Worm (Caenorhabditis elegans) whole organism, L2 larva: ENCODE results near the gene dpy-18.

Experiments used
- C34F6.9 ChIP-seq: fragments of 150-350 bp; optimal IDR thresholded peaks from 2 replicates; lab custom pipeline; 2014; ENCODE audit warnings: missing biosample characterization, missing genetic modification characterization
- F13H6.1 ChIP-seq: sonication (generic microtip); optimal IDR thresholded peaks from 2 replicates; lab custom pipeline; 2016; ENCODE audit warnings: missing genetic modification characterization, missing compliant biosample characterization
- Y55F3AM.14 ChIP-seq: fragments of 200-800 bp; sonication (Bioruptor generic); optimal IDR thresholded peaks from 2 replicates; lab custom pipeline; 2018; ENCODE audit warnings: mild to moderate bottlenecking, missing genetic modification characterization, missing compliant biosample characterization
- ZK546.5 ChIP-seq: sonication (generic microtip); optimal IDR thresholded peaks from 2 replicates; lab custom pipeline; 2017; ENCODE audit warnings: missing biosample characterization, missing genetic modification characterization
- alr-1 ChIP-seq: fragments of 150-350 bp; optimal IDR thresholded peaks from 2 replicates; lab custom pipeline; 2014; ENCODE audit warnings: missing biosample characterization, missing genetic modification characterization
- aly-2 ChIP-seq: fragments of 150-350 bp; optimal IDR thresholded peaks from 2 replicates; lab custom pipeline; 2014; ENCODE audit warnings: missing biosample characterization, missing genetic modification characterization
- ama-1 ChIP-seq: fragments of 150-350 bp; optimal IDR thresholded peaks from 2 replicates; lab custom pipeline; 2018; ENCODE audit warnings: inconsistent platforms
- blmp-1 ChIP-seq: sonication (generic microtip); optimal IDR thresholded peaks from 2 replicates; lab custom pipeline; 2017; ENCODE audit warnings: missing genetic modification characterization, mild to moderate bottlenecking, missing compliant biosample characterization, antibody characterized with exemption, moderate library complexity; ENCODE audit not compliant: insufficient read depth
- crh-2 ChIP-seq: sonication (generic microtip); optimal IDR thresholded peaks from 2 replicates; lab custom pipeline; 2017; ENCODE audit warnings: missing biosample characterization, missing genetic modification characterization
- dmd-4 ChIP-seq: sonication (generic microtip); optimal IDR thresholded peaks from 2 replicates; lab custom pipeline; 2017; ENCODE audit warnings: missing biosample characterization, missing genetic modification characterization
- egl-27 ChIP-seq: sonication (generic microtip); optimal IDR thresholded peaks from 3 replicates; lab custom pipeline; 2017; ENCODE audit warnings: missing biosample characterization, missing genetic modification reagents, missing genetic modification characterization
- elt-1 ChIP-seq: fragments of 150-350 bp; optimal IDR thresholded peaks from 2 replicates; lab custom pipeline; 2014; ENCODE audit warnings: missing biosample characterization, missing genetic modification characterization
- fos-1 ChIP-seq: fragments of 150-350 bp; optimal IDR thresholded peaks from 2 replicates; lab custom pipeline; 2014; ENCODE audit warnings: missing biosample characterization, missing genetic modification characterization
- gmeb-1 ChIP-seq: fragments of 150-350 bp; optimal IDR thresholded peaks from 2 replicates; lab custom pipeline; 2014; ENCODE audit warnings: missing biosample characterization, missing genetic modification characterization
- lin-11 ChIP-seq: fragments of 150-350 bp; sonication (generic microtip); optimal IDR thresholded peaks from 2 replicates; lab custom pipeline; 2014; ENCODE audit warnings: missing biosample characterization, missing genetic modification characterization, inconsistent platforms, mixed read lengths
- lin-13 ChIP-seq: fragments of 150-350 bp; optimal IDR thresholded peaks from 2 replicates; lab custom pipeline; 2014; ENCODE audit warnings: missing biosample characterization, missing genetic modification reagents, missing genetic modification characterization
- lsy-2 ChIP-seq, 2 experiments: fragments of 150-350 bp in 1 of 2; sonication (generic microtip) in 1 of 2; optimal IDR thresholded peaks; 2 replicates each; lab custom pipeline; 2014 to 2017; ENCODE audit warnings: missing biosample characterization in 2 of 2, missing genetic modification characterization in 2 of 2
- mab-5 ChIP-seq: fragments of 150-350 bp; optimal IDR thresholded peaks from 2 replicates; lab custom pipeline; 2014; ENCODE audit warnings: missing biosample characterization, missing genetic modification characterization
- mdl-1 ChIP-seq, 2 experiments: fragments of 150-350 bp in 1 of 2; sonication (generic microtip) in 1 of 2; optimal IDR thresholded peaks; 2 replicates each; lab custom pipeline; 2017; ENCODE audit warnings: missing biosample characterization in 2 of 2, missing genetic modification characterization in 2 of 2
- nhr-10 ChIP-seq: sonication (generic microtip); optimal IDR thresholded peaks from 2 replicates; lab custom pipeline; 2017; ENCODE audit warnings: missing biosample characterization, missing genetic modification characterization
- nhr-11 ChIP-seq: fragments of 150-350 bp; optimal IDR thresholded peaks from 2 replicates; lab custom pipeline; 2014; ENCODE audit warnings: missing biosample characterization, missing genetic modification characterization
- nhr-12 ChIP-seq: fragments of 150-350 bp; optimal IDR thresholded peaks from 2 replicates; lab custom pipeline; 2014; ENCODE audit warnings: missing biosample characterization, missing genetic modification characterization
- nhr-129 ChIP-seq: fragments of 150-350 bp; optimal IDR thresholded peaks from 2 replicates; lab custom pipeline; 2014; ENCODE audit warnings: missing biosample characterization, missing genetic modification characterization
- nhr-21 ChIP-seq: fragments of 150-350 bp; optimal IDR thresholded peaks from 2 replicates; lab custom pipeline; 2014; ENCODE audit warnings: missing biosample characterization, missing genetic modification characterization
- peb-1 ChIP-seq: fragments of 150-350 bp; optimal IDR thresholded peaks from 2 replicates; lab custom pipeline; 2014; ENCODE audit warnings: missing biosample characterization, missing genetic modification characterization
- sem-4 ChIP-seq: fragments of 150-350 bp; optimal IDR thresholded peaks from 2 replicates; lab custom pipeline; 2014; ENCODE audit warnings: missing biosample characterization, missing genetic modification reagents, missing genetic modification characterization
- skn-1 ChIP-seq: sonication (generic microtip); optimal IDR thresholded peaks from 2 replicates; lab custom pipeline; 2017; ENCODE audit warnings: missing biosample characterization, missing genetic modification characterization
- sma-3 ChIP-seq: sonication (generic microtip); optimal IDR thresholded peaks from 2 replicates; lab custom pipeline; 2016; ENCODE audit warnings: missing genetic modification reagents, missing genetic modification characterization, missing compliant biosample characterization
- sma-9 ChIP-seq, 2 experiments: fragments of 150-350 bp in 1 of 2; sonication (generic microtip) in 1 of 2; optimal IDR thresholded peaks; 2 replicates each; lab custom pipeline; 2014 to 2016; ENCODE audit warnings: missing genetic modification characterization in 2 of 2, mild to moderate bottlenecking in 1 of 2, missing biosample characterization in 1 of 2, missing compliant biosample characterization in 1 of 2, missing genetic modification reagents in 1 of 2, moderate library complexity in 1 of 2
- unc-39 ChIP-seq: fragments of 150-350 bp; optimal IDR thresholded peaks from 2 replicates; lab custom pipeline; 2014; ENCODE audit warnings: missing biosample characterization, missing genetic modification characterization
- unc-55 ChIP-seq: fragments of 150-350 bp; sonication (generic microtip); optimal IDR thresholded peaks from 3 replicates; lab custom pipeline; 2014; ENCODE audit warnings: missing biosample characterization, missing genetic modification reagents, missing genetic modification characterization
- zag-1 ChIP-seq: fragments of 150-350 bp; optimal IDR thresholded peaks from 2 replicates; lab custom pipeline; 2014; ENCODE audit warnings: missing biosample characterization, missing genetic modification characterization
- ztf-1 ChIP-seq: fragments of 200-800 bp; sonication (Bioruptor generic); conservative IDR thresholded peaks from 2 replicates; pipeline ENCODE4 v1.3.6; 2022; ENCODE audit warnings: missing genetic modification characterization, missing compliant biosample characterization
- ztf-11 ChIP-seq: sonication (generic microtip); optimal IDR thresholded peaks from 2 replicates; lab custom pipeline; 2017; ENCODE audit warnings: missing biosample characterization, missing genetic modification characterization

Gene dpy-18

ce11 chrIII:11343041-11343440, 34.7 kb downstream of the dpy-18 start, which contains the start of the genes T28D6.6 and pen-2 (continued):
- no peak for TF ChIP-seq mab-5 (tag; lab: Kevin White, UChicago)
- no peak for TF ChIP-seq skn-1 (tag; lab: Kevin White, UChicago)
- no peak for TF ChIP-seq lin-13

ce11 chrIII:11341466-11341865, 36.3 kb downstream of the dpy-18 start:
- no peak for TF ChIP-seq blmp-1 (tag; lab: Kevin White, UChicago)
- TF ChIP-seq lin-11 (tag; lab: Kevin White, UChicago), result no peak
- no peak for TF ChIP-seq F13H6.1 (tag; lab: Kevin White, UChicago)
- TF ChIP-seq ztf-1 (GFP tag; lab: Robert Waterston, UW), result no peak
- TF ChIP-seq zag-1 (tag; lab: Kevin White, UChicago), result no peak
- no peak for TF ChIP-seq peb-1 (tag; lab: Kevin White, UChicago)
- no peak for TF ChIP-seq nhr-21 (tag; lab: Kevin White, UChicago)
- TF ChIP-seq alr-1, result no peak
- no peak for TF ChIP-seq sma-3 (GFP tag; lab: Kevin White, UChicago)
- TF ChIP-seq, all 48 proteins: peak for 0

ce11 chrIII:11337627-11338026, 40.2 kb downstream of the dpy-18 start:
- no peak for TF ChIP-seq ztf-1 (GFP tag; lab: Robert Waterston, UW)
- TF ChIP-seq crh-2 (tag; lab: Kevin White, UChicago), result no peak
- TF ChIP-seq ama-1 (lab: Kevin White, UChicago), result no peak
- no peak for TF ChIP-seq blmp-1 (tag; lab: Kevin White, UChicago)
- TF ChIP-seq unc-55 (GFP tag; lab: Kevin White, UChicago), result no peak
- TF ChIP-seq ztf-11 (tag; lab: Kevin White, UChicago), result no peak
- TF ChIP-seq, all 48 proteins: peak for 0

ce11 chrIII:11336072-11336471, 41.7 kb downstream of the dpy-18 start:
- TF ChIP-seq Y55F3AM.14 (GFP tag; lab: Kevin White, UChicago), result peak; percentile 22
- peak; percentile 60 for TF ChIP-seq unc-55 (GFP tag; lab: Kevin White, UChicago)
- TF ChIP-seq skn-1 (tag; lab: Kevin White, UChicago), result no peak
- TF ChIP-seq aly-2 (tag; lab: Kevin White, UChicago), result no peak
- TF ChIP-seq C34F6.9, result peak; percentile 25
- TF ChIP-seq lsy-2 (tag; optimal IDR thresholded peaks at IDR 0.05; lab: Kevin White, UChicago), result peak in 1 of 2 experiments; percentile 25

- TF ChIP-seq sem-4, result peak; percentile 57
- peak in 1 of 2 experiments; percentile 53 for TF ChIP-seq lsy-2 (tag; optimal IDR thresholded peaks at IDR 0.05; lab: Kevin White, UChicago)
- peak; percentile 75 for TF ChIP-seq unc-55 (GFP tag; lab: Kevin White, UChicago)
- no peak for TF ChIP-seq skn-1 (tag; lab: Kevin White, UChicago)
- no peak for TF ChIP-seq nhr-10 (tag; lab: Kevin White, UChicago)
- TF ChIP-seq sma-9 (GFP tag; optimal IDR thresholded peaks at IDR 0.05; lab: Kevin White, UChicago), result no peak
- TF ChIP-seq sma-9 (tag; optimal IDR thresholded peaks at IDR 0.05; lab: Kevin White, UChicago), result no peak
- TF ChIP-seq mdl-1 (tag; optimal IDR thresholded peaks at IDR 0.05; lab: Kevin White, UChicago), result peak in 1 of 2 experiments; percentile 6
- no peak for TF ChIP-seq nhr-11 (tag; lab: Kevin White, UChicago)
- no peak for TF ChIP-seq ama-1 (lab: Kevin White, UChicago)
- TF ChIP-seq zag-1 (tag; lab: Kevin White, UChicago), result peak; percentile 43
- no peak for TF ChIP-seq ZK546.5 (tag; lab: Kevin White, UChicago)
- TF ChIP-seq C34F6.9, result peak; percentile 66
- TF ChIP-seq dmd-4 (tag; lab: Kevin White, UChicago), result no peak
- TF ChIP-seq egl-27 (tag; lab: Kevin White, UChicago), result no peak
- TF ChIP-seq fos-1, result no peak
- no peak for TF ChIP-seq elt-1 (tag; lab: Kevin White, UChicago)
- no peak for TF ChIP-seq Y55F3AM.14 (GFP tag; lab: Kevin White, UChicago)
- no peak for TF ChIP-seq nhr-12 (tag; lab: Kevin White, UChicago)
- TF ChIP-seq nhr-129, result peak; percentile 53
- TF ChIP-seq unc-39, result no peak
- TF ChIP-seq ztf-1 (GFP tag; lab: Robert Waterston, UW), result no peak
- peak; percentile 18 for TF ChIP-seq crh-2 (tag; lab: Kevin White, UChicago)
- TF ChIP-seq gmeb-1 (tag; lab: Kevin White, UChicago), result no peak
- TF ChIP-seq F13H6.1 (tag; lab: Kevin White, UChicago), result peak; percentile 23
- no peak for TF ChIP-seq alr-1
- TF ChIP-seq aly-2 (tag; lab: Kevin White, UChicago), result no peak
Observed at ce11 chrIII:11334346-11334745, 43.4 kb downstream of the dpy-18 start.
